Worm (Caenorhabditis elegans) whole organism, late embryonic: ENCODE results near the gene tbx-35.

Experiments
- C08G9.2 ChIP-seq: sonication (generic microtip); optimal IDR thresholded peaks from 2 replicates; lab custom pipeline; 2016; ENCODE audit warnings: mild to moderate bottlenecking, missing genetic modification characterization, moderate library complexity, missing compliant biosample characterization
- K02D7.2 ChIP-seq: sonication (generic microtip); optimal IDR thresholded peaks from 2 replicates; lab custom pipeline; 2017; ENCODE audit warnings: mild to moderate bottlenecking, missing genetic modification characterization, missing compliant biosample characterization
- K09A11.1 ChIP-seq: sonication (generic microtip); optimal IDR thresholded peaks from 2 replicates; lab custom pipeline; 2017; ENCODE audit warnings: antibody characterized with exemption, mild to moderate bottlenecking, missing genetic modification characterization, missing compliant biosample characterization; ENCODE audit not compliant: insufficient read depth
- Y22D7AL.16 ChIP-seq: sonication (generic microtip); optimal IDR thresholded peaks from 2 replicates; lab custom pipeline; 2016; ENCODE audit warnings: missing genetic modification characterization, missing compliant biosample characterization
- ama-1 ChIP-seq: fragments of 150-350 bp; optimal IDR thresholded peaks from 2 replicates; lab custom pipeline; 2014
- ceh-18 ChIP-seq: sonication (generic microtip); optimal IDR thresholded peaks from 2 replicates; lab custom pipeline; 2016; ENCODE audit warnings: missing genetic modification characterization, missing compliant biosample characterization
- ceh-22 ChIP-seq: sonication (generic microtip); optimal IDR thresholded peaks from 2 replicates; lab custom pipeline; 2017; ENCODE audit warnings: missing biosample characterization, missing genetic modification characterization
- ceh-24 ChIP-seq: sonication (generic microtip); optimal IDR thresholded peaks from 2 replicates; lab custom pipeline; 2016; ENCODE audit warnings: mild to moderate bottlenecking, missing genetic modification characterization, missing compliant biosample characterization
- ceh-30 ChIP-seq: fragments of 150-350 bp; optimal IDR thresholded peaks from 2 replicates; lab custom pipeline; 2014; ENCODE audit warnings: missing biosample characterization, missing genetic modification characterization
- ceh-31 ChIP-seq: sonication (generic microtip); optimal IDR thresholded peaks from 2 replicates; lab custom pipeline; 2016; ENCODE audit warnings: missing genetic modification characterization, missing compliant biosample characterization
- ceh-34 ChIP-seq: sonication (generic microtip); optimal IDR thresholded peaks from 2 replicates; lab custom pipeline; 2016; ENCODE audit warnings: mild to moderate bottlenecking, missing genetic modification characterization, missing compliant biosample characterization
- ceh-45 ChIP-seq: fragments of 200-800 bp; sonication (Bioruptor generic); IDR thresholded peaks from 2 replicates; pipeline ENCODE4 v1.3.6; 2022; ENCODE audit warnings: missing genetic modification reagents, missing genetic modification characterization, missing compliant biosample characterization
- ceh-48 ChIP-seq: sonication (generic microtip); optimal IDR thresholded peaks from 2 replicates; lab custom pipeline; 2016; ENCODE audit warnings: missing genetic modification characterization, inconsistent platforms, missing compliant biosample characterization
- ceh-6 ChIP-seq: fragments of 200-800 bp; sonication (Bioruptor generic); optimal IDR thresholded peaks from 2 replicates; lab custom pipeline; 2018; ENCODE audit warnings: mild to moderate bottlenecking, missing genetic modification characterization, missing compliant biosample characterization
- ceh-9 ChIP-seq: sonication (generic microtip); optimal IDR thresholded peaks from 2 replicates; lab custom pipeline; 2016; ENCODE audit warnings: mild to moderate bottlenecking, missing genetic modification characterization, inconsistent platforms, missing compliant biosample characterization
- elt-2 ChIP-seq: sonication (generic microtip); optimal IDR thresholded peaks from 2 replicates; lab custom pipeline; 2016; ENCODE audit warnings: missing genetic modification reagents, missing genetic modification characterization, missing compliant biosample characterization
- ets-4 ChIP-seq: sonication (generic microtip); optimal IDR thresholded peaks from 2 replicates; lab custom pipeline; 2016; ENCODE audit warnings: missing genetic modification characterization, missing compliant biosample characterization
- fkh-10 ChIP-seq: fragments of 150-350 bp; optimal IDR thresholded peaks from 2 replicates; lab custom pipeline; 2014; ENCODE audit warnings: missing biosample characterization, missing genetic modification reagents, missing genetic modification characterization
- gmeb-2 ChIP-seq: sonication (generic microtip); optimal IDR thresholded peaks from 2 replicates; lab custom pipeline; 2016; ENCODE audit warnings: missing genetic modification characterization, inconsistent platforms, missing compliant biosample characterization
- hlh-13 ChIP-seq: fragments of 200-800 bp; sonication (Bioruptor generic); optimal IDR thresholded peaks from 2 replicates; lab custom pipeline; 2018; ENCODE audit warnings: mild to moderate bottlenecking, missing genetic modification characterization, missing compliant biosample characterization
- hlh-15 ChIP-seq: sonication (generic microtip); optimal IDR thresholded peaks from 2 replicates; lab custom pipeline; 2016; ENCODE audit warnings: missing genetic modification characterization, missing compliant biosample characterization
- lim-6 ChIP-seq: sonication (generic microtip); optimal IDR thresholded peaks from 2 replicates; lab custom pipeline; 2016; ENCODE audit warnings: missing genetic modification characterization, missing compliant biosample characterization
- lin-11 ChIP-seq: fragments of 200-800 bp; sonication (Bioruptor generic); optimal IDR thresholded peaks from 2 replicates; lab custom pipeline; 2018; ENCODE audit warnings: mild to moderate bottlenecking, missing genetic modification characterization, missing compliant biosample characterization
- mec-3 ChIP-seq: sonication (generic microtip); optimal IDR thresholded peaks from 2 replicates; lab custom pipeline; 2016; ENCODE audit warnings: borderline replicate concordance, missing genetic modification characterization, missing compliant biosample characterization
- nhr-11 ChIP-seq: fragments of 150-350 bp; optimal IDR thresholded peaks from 2 replicates; lab custom pipeline; 2014; ENCODE audit warnings: missing biosample characterization, missing genetic modification characterization
- odd-2 ChIP-seq: sonication (generic microtip); optimal IDR thresholded peaks from 2 replicates; lab custom pipeline; 2017; ENCODE audit warnings: antibody characterized with exemption, mild to moderate bottlenecking, missing genetic modification characterization, missing compliant biosample characterization
- pag-3 ChIP-seq: sonication (generic microtip); optimal IDR thresholded peaks from 2 replicates; lab custom pipeline; 2016; ENCODE audit warnings: missing compliant biosample characterization, missing genetic modification characterization, borderline replicate concordance
- pax-1 ChIP-seq: fragments of 150-350 bp; optimal IDR thresholded peaks from 2 replicates; lab custom pipeline; 2014; ENCODE audit warnings: missing biosample characterization, missing genetic modification characterization
- pqm-1 ChIP-seq: sonication (generic microtip); optimal IDR thresholded peaks from 2 replicates; lab custom pipeline; 2016; ENCODE audit warnings: missing genetic modification characterization, missing compliant biosample characterization
- ref-2 ChIP-seq: sonication (generic microtip); optimal IDR thresholded peaks from 2 replicates; lab custom pipeline; 2016; ENCODE audit warnings: missing genetic modification characterization, missing compliant biosample characterization
- sox-2 ChIP-seq: fragments of 200-800 bp; sonication (Bioruptor generic); IDR thresholded peaks from 2 replicates; pipeline ENCODE4 v1.3.6; 2022; ENCODE audit warnings: missing genetic modification reagents, missing genetic modification characterization, missing compliant biosample characterization
- syd-9 ChIP-seq: sonication (generic microtip); optimal IDR thresholded peaks from 2 replicates; lab custom pipeline; 2016; ENCODE audit warnings: mild to moderate bottlenecking, missing genetic modification characterization, moderate library complexity, missing compliant biosample characterization
- tbx-2 ChIP-seq: sonication (generic microtip); optimal IDR thresholded peaks from 2 replicates; lab custom pipeline; 2016; ENCODE audit warnings: missing genetic modification characterization, missing compliant biosample characterization
- tbx-7 ChIP-seq: sonication (generic microtip); optimal IDR thresholded peaks from 2 replicates; lab custom pipeline; 2016; ENCODE audit warnings: missing genotype, missing genetic modification characterization, missing compliant biosample characterization
- unc-3 ChIP-seq, 2 experiments: fragments of 200-800 bp in 1 of 2; sonication (Bioruptor generic) in 1 of 2; sonication (generic microtip) in 1 of 2; conservative IDR thresholded peaks in 1 of 2; optimal IDR thresholded peaks in 1 of 2; 2 replicates each; pipeline versions ENCODE4 v1.3.6 to Lab custom; 2016 to 2022; ENCODE audit warnings: missing compliant biosample characterization in 2 of 2, missing genetic modification characterization in 2 of 2, missing genetic modification reagents in 1 of 2
- unc-55 ChIP-seq: sonication (generic microtip); optimal IDR thresholded peaks from 2 replicates; lab custom pipeline; 2017; ENCODE audit warnings: missing biosample characterization, missing genetic modification reagents, missing genetic modification characterization
- zip-5 ChIP-seq: sonication (generic microtip); optimal IDR thresholded peaks from 2 replicates; lab custom pipeline; 2016; ENCODE audit warnings: missing genetic modification characterization, missing compliant biosample characterization
- ztf-16 ChIP-seq: sonication (generic microtip); optimal IDR thresholded peaks from 2 replicates; lab custom pipeline; 2017; ENCODE audit warnings: missing genetic modification characterization, missing compliant biosample characterization

The tbx-35 gene

ce11 chrII:5494405-5494804 lies 30.8 kb downstream of the tbx-35 start, which contains the start of gene F12A10.6:
Gene F12A10.6 (minus strand): TSS chrII:5494505.
- TF ChIP-seq ceh-18 (no peak), ceh-45 (no peak), lin-11 (no peak), gmeb-2 (tag; lab: Kevin White, UChicago) (no peak), ceh-30 (tag; lab: Kevin White, UChicago) (no peak), ztf-16 (tag; lab: Kevin White, UChicago) (no peak), ceh-22 (tag; lab: Kevin White, UChicago) (no peak), K09A11.1 (tag; lab: Kevin White, UChicago) (no peak), fkh-10 (GFP tag; lab: Kevin White, UChicago) (no peak), ceh-31 (tag; lab: Kevin White, UChicago) (no peak), zip-5 (tag; lab: Kevin White, UChicago) (no peak), hlh-15 (tag; lab: Kevin White, UChicago) (no peak)

- TF ChIP-seq fkh-10 (GFP tag; lab: Kevin White, UChicago) (no peak), ets-4 (tag; lab: Kevin White, UChicago) (no peak), unc-3 (GFP tag; conservative IDR thresholded peaks at IDR 0.05; lab: Robert Waterston, UW) (no peak), unc-3 (tag; optimal IDR thresholded peaks at IDR 0.05; lab: Kevin White, UChicago) (no peak), hlh-13 (GFP tag; lab: Kevin White, UChicago) (no peak), tbx-7 (tag; lab: Kevin White, UChicago) (no peak), lim-6 (tag; lab: Kevin White, UChicago) (no peak), syd-9 (no peak), odd-2 (tag; lab: Kevin White, UChicago) (no peak), ref-2 (tag; lab: Kevin White, UChicago) (no peak), Y22D7AL.16 (tag; lab: Kevin White, UChicago) (no peak), ama-1 (no peak), ceh-6 (GFP tag; lab: Kevin White, UChicago) (no peak), ceh-34 (tag; lab: Kevin White, UChicago) (no peak)
- TF ChIP-seq, all 69 proteins: peak for 0
These were observed 37.4 kb downstream of the tbx-35 start, which contains the start of gene nep-5 for ce11 chrII:5487844-5488243. Gene nep-5 (plus strand): TSS chrII:5488144.

- TF ChIP-seq C08G9.2 (tag; lab: Kevin White, UChicago) (no peak), mec-3 (tag; lab: Kevin White, UChicago) (no peak), hlh-15 (tag; lab: Kevin White, UChicago) (no peak)
These were observed 43.2 kb downstream of the tbx-35 start, which contains the start of gene cal-8 for ce11 chrII:5481982-5482381. Gene cal-8 (minus strand): TSS chrII:5482041.

ce11 chrII:5478318-5478717 lies 46.9 kb downstream of the tbx-35 start, which contains the start of gene F56D1.1:
Gene F56D1.1 (plus strand): TSS chrII:5478618.
- TF ChIP-seq sox-2 (GFP tag; lab: Robert Waterston, UW) = no peak
- no peak for TF ChIP-seq ceh-9 (tag; lab: Kevin White, UChicago)
- no peak for TF ChIP-seq ceh-31 (tag; lab: Kevin White, UChicago)
- no peak for TF ChIP-seq syd-9
- TF ChIP-seq nhr-11 (tag; lab: Kevin White, UChicago) = no peak
- TF ChIP-seq hlh-15 (tag; lab: Kevin White, UChicago) = no peak
- TF ChIP-seq ceh-48 (tag; lab: Kevin White, UChicago) = no peak
- no peak for TF ChIP-seq gmeb-2 (tag; lab: Kevin White, UChicago)
- no peak for TF ChIP-seq ceh-34 (tag; lab: Kevin White, UChicago)

ce11 chrII:5474946-5475345 lies 50.3 kb downstream of the tbx-35 start, which contains the start of gene ilcr-2:
Gene ilcr-2 (plus strand): TSS chrII:5475246.
- TF ChIP-seq elt-2 (tag; lab: Kevin White, UChicago) = no peak
- TF ChIP-seq ceh-9 (tag; lab: Kevin White, UChicago) = no peak
- no peak for TF ChIP-seq ceh-34 (tag; lab: Kevin White, UChicago)
- no peak for TF ChIP-seq pax-1 (tag; lab: Kevin White, UChicago)
- no peak for TF ChIP-seq pqm-1 (tag; lab: Kevin White, UChicago)
- no peak for TF ChIP-seq sox-2 (GFP tag; lab: Robert Waterston, UW)
- TF ChIP-seq K02D7.2 (tag; lab: Kevin White, UChicago) = no peak
- TF ChIP-seq tbx-2 (tag; lab: Kevin White, UChicago) = no peak
- TF ChIP-seq tbx-7 (tag; lab: Kevin White, UChicago) = no peak
- no peak for TF ChIP-seq ceh-24 (tag; lab: Kevin White, UChicago)
- no peak for TF ChIP-seq gmeb-2 (tag; lab: Kevin White, UChicago)
- no peak for TF ChIP-seq ama-1
- no peak for TF ChIP-seq unc-55 (GFP tag; lab: Kevin White, UChicago)
- no peak for TF ChIP-seq pag-3 (tag; lab: Kevin White, UChicago)
- no peak for TF ChIP-seq ceh-30 (tag; lab: Kevin White, UChicago)
- no peak for TF ChIP-seq unc-3 (GFP tag; conservative IDR thresholded peaks at IDR 0.05; lab: Robert Waterston, UW)
- TF ChIP-seq unc-3 (tag; optimal IDR thresholded peaks at IDR 0.05; lab: Kevin White, UChicago) = no peak
